Worm (Caenorhabditis elegans): ENCODE data around the gene sfxn-1.1.

- TF ChIP-seq W03F9.2 (tag; optimal IDR thresholded peaks at IDR 0.05) = no peak
- TF ChIP-seq him-1 (tag; optimal IDR thresholded peaks at IDR 0.05) = no peak
- no peak for TF ChIP-seq dao-5 (tag; optimal IDR thresholded peaks at IDR 0.05)
These were observed 37.9 kb upstream of the sfxn-1.1 start for ce11 chrII:9556582-9556981.

Measured in whole organism, L4/young adult.